Fruit fly (Drosophila melanogaster): ENCODE results near the gene Tsp29Fa.

The Tsp29Fa gene

dm6 chr2L:8898714-8899652 is 34.8 kb upstream of the Tsp29Fa start, which contains the start of gene CG34398:
Gene CG34398 (plus strand): TSS chr2L:8898786.
- TF ChIP-seq CG4496 (GFP tag; IDR thresholded peaks at IDR 0.05) = peak; percentile 58; the same call in 1 of the 3 replicates
- TF ChIP-seq CG8301 (tag; optimal IDR thresholded peaks at IDR 0.05) = no peak
- 0 out of 2 replicates have a peak, but pooled peaks have one; percentile 8 for TF ChIP-seq CG12605 (GFP tag; IDR thresholded peaks at IDR 0.05)
- TF ChIP-seq CG8159 (tag; optimal IDR thresholded peaks at IDR 0.05) = peak; percentile 13
- no peak for TF ChIP-seq Pif1B (GFP tag; optimal IDR thresholded peaks at IDR 0.05)
- TF ChIP-seq Pif1A (GFP tag; optimal IDR thresholded peaks at IDR 0.05) = peak; percentile 17
- TF ChIP-seq CG14655 (GFP tag; optimal IDR thresholded peaks at IDR 0.05) = peak; percentile 4
- peak; percentile 52; the same call in 1 of the 3 replicates for TF ChIP-seq fd96Ca (GFP tag; IDR thresholded peaks at IDR 0.05)

dm6 chr2L:8901882-8902281 is 31.9 kb upstream of the Tsp29Fa start:
- TF ChIP-seq CG17806 (tag; optimal IDR thresholded peaks at IDR 0.05) (no peak), rn (GFP tag; IDR thresholded peaks at IDR 0.05) (no peak), CG15710 (tag; optimal IDR thresholded peaks at IDR 0.05) (no peak), fd96Ca (GFP tag; IDR thresholded peaks at IDR 0.05) (no peak), gl (tag; optimal IDR thresholded peaks at IDR 0.05) (no peak), Ets98B (GFP tag; IDR thresholded peaks at IDR 0.05) (no peak), CG12605 (GFP tag; IDR thresholded peaks at IDR 0.05) (no peak), CG14655 (GFP tag; optimal IDR thresholded peaks at IDR 0.05) (no peak), CG8301 (tag; optimal IDR thresholded peaks at IDR 0.05) (no peak), Pif1A (GFP tag; optimal IDR thresholded peaks at IDR 0.05) (no peak), CG10348 (GFP tag; IDR thresholded peaks at IDR 0.05) (no peak), CG9948 (tag; optimal IDR thresholded peaks at IDR 0.05) (no peak), CG4496 (GFP tag; IDR thresholded peaks at IDR 0.05) (no peak), CG13204 (GFP tag; optimal IDR thresholded peaks at IDR 0.05) (no peak), Snoo (tag; optimal IDR thresholded peaks at IDR 0.05) (no peak)

DNA sequence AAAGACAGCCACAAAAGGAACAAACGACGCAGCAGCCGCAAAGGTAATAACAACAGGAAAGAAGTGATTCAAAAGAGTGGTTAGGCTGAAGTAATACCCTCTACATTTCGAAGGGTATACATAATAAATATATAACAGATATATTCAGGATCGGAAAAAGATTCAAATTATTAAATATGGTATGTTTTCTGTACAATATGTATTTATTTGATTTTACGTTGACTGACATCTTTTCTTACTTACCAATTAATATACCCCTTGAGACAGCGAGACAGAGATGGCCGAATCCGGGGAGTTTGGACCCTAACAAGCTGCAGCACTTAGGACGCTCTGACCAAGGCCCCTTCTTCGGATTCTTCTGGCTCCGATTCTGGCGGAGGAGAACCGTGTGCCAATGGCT is 27.5 kb upstream of the Tsp29Fa start:
- TF ChIP-seq CG10348 (GFP tag; IDR thresholded peaks at IDR 0.05) = no peak
- peak; percentile 35 for TF ChIP-seq CG14655 (GFP tag; optimal IDR thresholded peaks at IDR 0.05)
- no peak for TF ChIP-seq Pif1A (GFP tag; optimal IDR thresholded peaks at IDR 0.05)
- no peak for TF ChIP-seq gl (tag; optimal IDR thresholded peaks at IDR 0.05)
- peak; percentile 58 for TF ChIP-seq CG9948 (tag; optimal IDR thresholded peaks at IDR 0.05)
- TF ChIP-seq EcR (GFP tag; optimal IDR thresholded peaks at IDR 0.05) = no peak
- no peak for TF ChIP-seq CG12605 (GFP tag; IDR thresholded peaks at IDR 0.05)
- peak; percentile 23 for TF ChIP-seq CG15710 (tag; optimal IDR thresholded peaks at IDR 0.05)
- peak; percentile 26 for TF ChIP-seq CG34367 (tag; optimal IDR thresholded peaks at IDR 0.05)
- no peak for TF ChIP-seq Ets98B (GFP tag; IDR thresholded peaks at IDR 0.05)
- peak; percentile 2 for TF ChIP-seq Snoo (tag; optimal IDR thresholded peaks at IDR 0.05)
- no peak for TF ChIP-seq CG8301 (tag; optimal IDR thresholded peaks at IDR 0.05)
- TF ChIP-seq Pif1B (GFP tag; optimal IDR thresholded peaks at IDR 0.05) = no peak
- no peak for TF ChIP-seq D1 (tag; optimal IDR thresholded peaks at IDR 0.05)
- TF ChIP-seq CG8159 (tag; optimal IDR thresholded peaks at IDR 0.05) = peak; percentile 54
- TF ChIP-seq fd96Ca (GFP tag; IDR thresholded peaks at IDR 0.05) = no peak
- TF ChIP-seq rn (GFP tag; IDR thresholded peaks at IDR 0.05) = no peak
- TF ChIP-seq CG13204 (GFP tag; optimal IDR thresholded peaks at IDR 0.05) = no peak
- TF ChIP-seq CG17806 (tag; optimal IDR thresholded peaks at IDR 0.05) = peak; percentile 49
- no peak for TF ChIP-seq CG32121 (GFP tag; IDR thresholded peaks at IDR 0.05)
- no peak for TF ChIP-seq CG4496 (GFP tag; IDR thresholded peaks at IDR 0.05)

DNA sequence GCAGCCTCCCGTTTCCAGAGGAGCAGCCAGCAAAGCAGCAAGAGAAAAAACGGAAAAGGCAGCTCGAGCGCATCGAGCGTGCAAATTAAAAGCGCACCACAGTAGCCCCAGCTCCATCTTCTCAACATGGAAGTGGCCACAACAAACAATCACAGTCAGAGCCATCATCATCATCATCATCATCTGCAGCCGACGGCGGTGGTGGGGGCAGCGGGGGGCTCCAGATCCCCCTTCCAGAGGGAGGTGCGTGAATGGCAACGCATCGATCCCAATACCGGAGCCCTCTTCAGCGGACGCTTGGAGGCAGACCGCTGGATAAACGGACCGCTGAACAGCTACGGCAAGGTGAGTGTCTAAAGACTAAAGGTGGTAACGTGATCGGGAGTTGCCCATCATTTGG is 18.1 kb upstream of the Tsp29Fa start:
- peak; percentile 87 for TF ChIP-seq CG13204 (GFP tag; optimal IDR thresholded peaks at IDR 0.05)
- TF ChIP-seq CG17806 (tag; optimal IDR thresholded peaks at IDR 0.05) = no peak
- no peak for TF ChIP-seq CG10348 (GFP tag; IDR thresholded peaks at IDR 0.05)
- TF ChIP-seq Pif1A (GFP tag; optimal IDR thresholded peaks at IDR 0.05) = no peak

DNA sequence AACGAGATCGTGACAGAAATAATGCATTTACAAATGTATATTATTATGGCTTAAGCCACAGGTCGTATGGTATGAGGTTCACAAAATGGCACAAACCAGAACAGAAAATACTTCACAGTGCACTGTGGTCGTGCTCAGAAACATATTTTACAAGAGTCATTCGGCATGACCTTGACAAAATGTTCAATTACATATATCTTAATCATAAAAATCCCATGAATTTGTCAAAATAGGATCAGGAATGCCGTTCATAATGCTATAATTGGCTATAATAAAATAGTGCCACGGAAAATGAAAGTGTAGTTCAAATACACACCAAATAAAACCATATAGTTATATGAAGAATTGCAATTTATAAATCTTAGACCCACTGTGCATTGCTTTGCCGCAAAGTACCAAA is 14.1 kb upstream of the Tsp29Fa start:
- TF ChIP-seq CG15710 (tag; optimal IDR thresholded peaks at IDR 0.05) (peak; percentile 69), CG17806 (tag; optimal IDR thresholded peaks at IDR 0.05) (peak; percentile 74), gl (tag; optimal IDR thresholded peaks at IDR 0.05) (peak; percentile 24), Ets98B (GFP tag; IDR thresholded peaks at IDR 0.05) (peak; percentile 25; the same call in 1 of the 2 replicates), Pif1B (GFP tag; optimal IDR thresholded peaks at IDR 0.05) (peak; percentile 61), rn (GFP tag; IDR thresholded peaks at IDR 0.05) (no peak), CG12605 (GFP tag; IDR thresholded peaks at IDR 0.05) (no peak), D1 (tag; optimal IDR thresholded peaks at IDR 0.05) (peak; percentile 55), CG13204 (GFP tag; optimal IDR thresholded peaks at IDR 0.05) (no peak), CG32121 (GFP tag; IDR thresholded peaks at IDR 0.05) (peak; percentile 21; the same call in 1 of the 2 replicates), CG8159 (tag; optimal IDR thresholded peaks at IDR 0.05) (peak; percentile 82), CG9948 (tag; optimal IDR thresholded peaks at IDR 0.05) (peak; percentile 71), CG8301 (tag; optimal IDR thresholded peaks at IDR 0.05) (peak; percentile 82), Pif1A (GFP tag; optimal IDR thresholded peaks at IDR 0.05) (peak; percentile 18), Snoo (tag; optimal IDR thresholded peaks at IDR 0.05) (no peak), CG34367 (tag; optimal IDR thresholded peaks at IDR 0.05) (peak; percentile 69), CG14655 (GFP tag; optimal IDR thresholded peaks at IDR 0.05) (peak; percentile 81)

- TF ChIP-seq CG13204 (GFP tag; optimal IDR thresholded peaks at IDR 0.05) (peak; percentile 33), Pif1B (GFP tag; optimal IDR thresholded peaks at IDR 0.05) (peak; percentile 84), CG9948 (tag; optimal IDR thresholded peaks at IDR 0.05) (peak; percentile 83), Pif1A (GFP tag; optimal IDR thresholded peaks at IDR 0.05) (peak; percentile 33), CG10348 (GFP tag; IDR thresholded peaks at IDR 0.05) (no peak), CG12605 (GFP tag; IDR thresholded peaks at IDR 0.05) (peak; percentile 60), CG15710 (tag; optimal IDR thresholded peaks at IDR 0.05) (peak; percentile 76), CG34367 (tag; optimal IDR thresholded peaks at IDR 0.05) (peak; percentile 78), CG17806 (tag; optimal IDR thresholded peaks at IDR 0.05) (peak; percentile 83), CG8159 (tag; optimal IDR thresholded peaks at IDR 0.05) (peak; percentile 82), Ets98B (GFP tag; IDR thresholded peaks at IDR 0.05) (peak; percentile 68), rn (GFP tag; IDR thresholded peaks at IDR 0.05) (peak; percentile 45; the same call in 1 of the 2 replicates), fd96Ca (GFP tag; IDR thresholded peaks at IDR 0.05) (0 out of 3 replicates have a peak, but pooled peaks have one; percentile 34), gl (tag; optimal IDR thresholded peaks at IDR 0.05) (peak; percentile 63), CG14655 (GFP tag; optimal IDR thresholded peaks at IDR 0.05) (peak; percentile 75), CG32121 (GFP tag; IDR thresholded peaks at IDR 0.05) (peak; percentile 62; the same call in 1 of the 2 replicates), CG4496 (GFP tag; IDR thresholded peaks at IDR 0.05) (peak; percentile 75), EcR (GFP tag; optimal IDR thresholded peaks at IDR 0.05) (peak; percentile 51), CG8301 (tag; optimal IDR thresholded peaks at IDR 0.05) (peak; percentile 78), D1 (tag; optimal IDR thresholded peaks at IDR 0.05) (peak; percentile 41), Snoo (tag; optimal IDR thresholded peaks at IDR 0.05) (no peak)
Measured at dm6 chr2L:8920294-8920693, 13.5 kb upstream of the Tsp29Fa start.
